Worm (Caenorhabditis elegans): ENCODE results near the gene ZK669.5.

DNA sequence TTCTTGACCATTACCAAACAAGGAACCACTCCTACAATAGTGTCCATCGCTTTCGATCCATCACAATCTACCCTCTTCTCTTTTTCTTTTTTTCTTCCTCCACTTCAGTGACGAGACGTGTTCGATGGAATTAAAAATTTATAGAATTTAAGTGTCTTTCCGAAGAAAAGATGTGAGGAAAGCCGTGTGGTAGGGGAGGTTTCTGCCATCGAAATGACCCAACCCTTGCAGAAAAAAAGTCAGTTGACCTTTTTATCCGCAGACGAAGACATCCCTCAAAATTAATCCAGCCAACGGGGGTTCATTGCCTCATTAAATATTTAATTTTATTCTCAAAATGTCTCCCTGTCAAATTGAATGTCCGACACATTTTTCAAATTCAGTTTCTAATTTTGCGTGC lies 8.9 kb upstream of the ZK669.5 start:
- TF ChIP-seq tbx-9 (tag; optimal IDR thresholded peaks at IDR 0.05; ENCODE audit: borderline replicate concordance) (no peak), egl-18 (GFP tag; IDR thresholded peaks at IDR 0.05) (no peak), egrh-3 (GFP tag; IDR thresholded peaks at IDR 0.05) (no peak), snpc-1.1 (tag; optimal IDR thresholded peaks at IDR 0.05; ENCODE audit: insufficient read depth) (no peak), dpl-1 (GFP tag; optimal IDR thresholded peaks at IDR 0.05) (no peak), unc-62 (GFP tag; optimal IDR thresholded peaks at IDR 0.05) (no peak), ama-1 (optimal IDR thresholded peaks at IDR 0.05) (no peak), ama-1 (GFP tag; optimal IDR thresholded peaks at IDR 0.05) (no peak), hmg-1.2 (GFP tag; IDR thresholded peaks at IDR 0.05) (no peak), ceh-27 (GFP tag; optimal IDR thresholded peaks at IDR 0.05) (no peak), K12H6.12 (tag; optimal IDR thresholded peaks at IDR 0.05) (no peak)
